Fruit fly (Drosophila melanogaster) whole organism, embryonic: Measurements from ENCODE around the gene CG15528.

ENCODE experiments used
- B-H1 ChIP-seq: fragments of 200-800 bp; sonication (Bioruptor generic); IDR thresholded peaks from 3 replicates; pipeline ENCODE4 v1.3.6; 2022; ENCODE audit warnings: missing biosample characterization, missing genetic modification characterization
- CG12071 ChIP-seq: fragments of 200-800 bp; sonication (Bioruptor generic); optimal IDR thresholded peaks from 3 replicates; lab custom pipeline; 2018; ENCODE audit warnings: missing biosample characterization, mild to moderate bottlenecking, missing genetic modification characterization
- CG1233 ChIP-seq: fragments of 200-800 bp; sonication (Bioruptor generic); optimal IDR thresholded peaks from 4 replicates; lab custom pipeline; 2018; ENCODE audit warnings: missing biosample characterization, mild to moderate bottlenecking, missing genetic modification characterization
- CG12659 ChIP-seq: fragments of 200-800 bp; sonication (Bioruptor generic); optimal IDR thresholded peaks from 3 replicates; lab custom pipeline; 2017; ENCODE audit warnings: mild to moderate bottlenecking, missing biosample characterization, missing genetic modification reagents, missing genetic modification characterization
- CG12942 ChIP-seq: fragments of 200-800 bp; sonication (Bioruptor generic); optimal IDR thresholded peaks from 3 replicates; lab custom pipeline; 2016; ENCODE audit warnings: missing biosample characterization, missing genetic modification characterization
- CG13123 ChIP-seq: fragments of 200-800 bp; sonication (Bioruptor generic); optimal IDR thresholded peaks from 2 replicates; lab custom pipeline; 2016; ENCODE audit warnings: missing biosample characterization, missing genetic modification characterization
- CG14860 ChIP-seq: fragments of 200-800 bp; sonication (Bioruptor generic); IDR thresholded peaks from 3 replicates; pipeline ENCODE4 v1.3.6; 2022; ENCODE audit warnings: missing biosample characterization, missing genetic modification characterization; ENCODE audit not compliant: partially characterized antibody
- CG1603 ChIP-seq: fragments of 200-800 bp; sonication (Bioruptor generic); optimal IDR thresholded peaks from 2 replicates; lab custom pipeline; 2019; ENCODE audit warnings: missing biosample characterization, mild to moderate bottlenecking, missing genetic modification characterization, moderate library complexity
- CG17802 ChIP-seq: fragments of 200-800 bp; sonication (Bioruptor generic); optimal IDR thresholded peaks from 2 replicates; lab custom pipeline; 2018; ENCODE audit warnings: missing biosample characterization, mild to moderate bottlenecking, missing genetic modification characterization, moderate library complexity
- CG1792 ChIP-seq: fragments of 200-800 bp; sonication (Bioruptor generic); optimal IDR thresholded peaks from 2 replicates; lab custom pipeline; 2016; ENCODE audit warnings: missing biosample characterization, missing genetic modification characterization
- CG18011 ChIP-seq: fragments of 200-800 bp; sonication (Bioruptor generic); optimal IDR thresholded peaks from 2 replicates; lab custom pipeline; 2017; ENCODE audit warnings: missing biosample characterization, missing genetic modification characterization, mild to moderate bottlenecking, moderate library complexity, missing genotype
- CG2712 ChIP-seq: fragments of 200-800 bp; optimal IDR thresholded peaks from 3 replicates; lab custom pipeline; 2019; ENCODE audit warnings: missing biosample characterization, mild to moderate bottlenecking, missing genetic modification characterization, moderate library complexity
- CG31224 ChIP-seq: fragments of 200-800 bp; sonication (Bioruptor generic); IDR thresholded peaks from 2 replicates; pipeline ENCODE4 v1.3.6; 2022; ENCODE audit warnings: missing biosample characterization, missing genetic modification characterization
- CG31441 ChIP-seq: fragments of 200-800 bp; sonication (Bioruptor generic); IDR thresholded peaks from 2 replicates; pipeline ENCODE4 v1.3.6; 2022; ENCODE audit warnings: missing biosample characterization, missing genetic modification characterization
- CG3838 ChIP-seq: fragments of 200-800 bp; sonication (Bioruptor generic); optimal IDR thresholded peaks from 3 replicates; lab custom pipeline; 2016; ENCODE audit warnings: missing biosample characterization, missing genetic modification characterization
- CG43689 ChIP-seq: fragments of 200-800 bp; sonication (Bioruptor generic); IDR thresholded peaks from 2 replicates; pipeline ENCODE4 v1.3.6; 2022; ENCODE audit warnings: missing biosample characterization, missing genetic modification characterization
- CG5180 ChIP-seq: fragments of 200-800 bp; sonication (Bioruptor generic); optimal IDR thresholded peaks from 3 replicates; lab custom pipeline; 2017; ENCODE audit warnings: missing biosample characterization, missing genetic modification characterization, mild to moderate bottlenecking, moderate library complexity, missing genetic modification reagents
- CG5245 ChIP-seq: fragments of 200-800 bp; sonication (Bioruptor generic); optimal IDR thresholded peaks from 3 replicates; lab custom pipeline; 2016; ENCODE audit warnings: missing biosample characterization, missing genetic modification characterization
- CG5953 ChIP-seq: fragments of 200-800 bp; sonication (Bioruptor generic); IDR thresholded peaks from 2 replicates; pipeline ENCODE4 v1.3.6; 2022; ENCODE audit warnings: missing biosample characterization, missing genetic modification characterization
- CG7372 ChIP-seq: fragments of 200-800 bp; sonication (Bioruptor generic); IDR thresholded peaks from 2 replicates; pipeline ENCODE4 v1.3.6; 2022; ENCODE audit warnings: missing biosample characterization, missing genetic modification characterization
- Dad ChIP-seq: fragments of 200-800 bp; sonication (Bioruptor generic); optimal IDR thresholded peaks from 3 replicates; lab custom pipeline; 2016; ENCODE audit warnings: missing biosample characterization, missing genetic modification characterization
- Dbx ChIP-seq: fragments of 200-800 bp; sonication (Bioruptor generic); IDR thresholded peaks from 3 replicates; pipeline ENCODE4 v1.3.6; 2022; ENCODE audit warnings: missing biosample characterization, missing genetic modification characterization
- Dek ChIP-seq: fragments of 200-800 bp; sonication (Bioruptor generic); optimal IDR thresholded peaks from 3 replicates; lab custom pipeline; 2019; ENCODE audit warnings: missing biosample characterization, mild to moderate bottlenecking, missing genetic modification characterization, moderate library complexity
- Ets97D ChIP-seq: fragments of 200-800 bp; sonication (Bioruptor generic); optimal IDR thresholded peaks from 3 replicates; lab custom pipeline; 2016; ENCODE audit warnings: missing biosample characterization, missing genetic modification characterization
- HLH3B ChIP-seq: fragments of 200-800 bp; sonication (Bioruptor generic); IDR thresholded peaks from 2 replicates; pipeline ENCODE4 v1.3.6; 2022; ENCODE audit warnings: missing biosample characterization, missing genetic modification characterization
- HLH4C ChIP-seq: fragments of 200-800 bp; sonication (Bioruptor generic); IDR thresholded peaks from 3 replicates; pipeline ENCODE4 v1.3.6; 2022; ENCODE audit warnings: missing biosample characterization, missing genetic modification characterization; ENCODE audit not compliant: partially characterized antibody
- HLH54F ChIP-seq: fragments of 200-800 bp; sonication (Bioruptor generic); optimal IDR thresholded peaks from 3 replicates; lab custom pipeline; 2016; ENCODE audit warnings: missing biosample characterization, missing genetic modification characterization
- MBD-R2 ChIP-seq: fragments of 200-800 bp; sonication (Bioruptor generic); IDR thresholded peaks from 2 replicates; pipeline ENCODE4 v1.3.6; 2022; ENCODE audit warnings: missing biosample characterization, missing genetic modification characterization
- MTF-1 ChIP-seq: fragments of 200-800 bp; sonication (Bioruptor generic); optimal IDR thresholded peaks from 2 replicates; lab custom pipeline; 2018; ENCODE audit warnings: missing biosample characterization, mild to moderate bottlenecking, missing genetic modification characterization, borderline replicate concordance
- Mad ChIP-seq: fragments of 200-800 bp; sonication (Bioruptor generic); optimal IDR thresholded peaks from 2 replicates; lab custom pipeline; 2016; ENCODE audit warnings: missing biosample characterization, missing genetic modification characterization
- Neu2 ChIP-seq: fragments of 200-800 bp; sonication (Bioruptor generic); optimal IDR thresholded peaks from 3 replicates; lab custom pipeline; 2016; ENCODE audit warnings: missing biosample characterization, missing genetic modification characterization, borderline replicate concordance
- NfI ChIP-seq: fragments of 200-800 bp; sonication (Bioruptor generic); optimal IDR thresholded peaks from 3 replicates; lab custom pipeline; 2018; ENCODE audit warnings: missing biosample characterization, mild to moderate bottlenecking, missing genetic modification characterization, moderate library complexity
- Rx ChIP-seq: fragments of 200-800 bp; sonication (Bioruptor generic); IDR thresholded peaks from 2 replicates; pipeline ENCODE4 v1.3.6; 2022; ENCODE audit warnings: missing biosample characterization, missing genetic modification characterization
- Usf ChIP-seq: fragments of 200-800 bp; sonication (Bioruptor generic); optimal IDR thresholded peaks from 2 replicates; lab custom pipeline; 2017; ENCODE audit warnings: missing genotype, missing biosample characterization, missing genetic modification characterization
- bbx ChIP-seq: fragments of 200-800 bp; sonication (Bioruptor generic); IDR thresholded peaks from 2 replicates; pipeline ENCODE4 v1.3.6; 2022; ENCODE audit warnings: missing biosample characterization, missing genetic modification characterization; ENCODE audit not compliant: partially characterized antibody
- esg ChIP-seq: fragments of 200-800 bp; sonication (Bioruptor generic); conservative IDR thresholded peaks from 2 replicates; pipeline ENCODE4 v1.3.6; 2022; ENCODE audit warnings: missing biosample characterization, missing genetic modification characterization
- eyg ChIP-seq: fragments of 200-800 bp; sonication (Bioruptor generic); optimal IDR thresholded peaks from 3 replicates; lab custom pipeline; 2016; ENCODE audit warnings: missing biosample characterization, missing genetic modification characterization
- nmo ChIP-seq: fragments of 200-800 bp; sonication (Bioruptor generic); optimal IDR thresholded peaks from 2 replicates; lab custom pipeline; 2018; ENCODE audit warnings: missing biosample characterization, mild to moderate bottlenecking, missing genetic modification characterization, moderate library complexity
- otp ChIP-seq: fragments of 200-800 bp; sonication (Bioruptor generic); IDR thresholded peaks from 3 replicates; pipeline ENCODE4, ENCODE4 v1.3.6; 2022; ENCODE audit warnings: missing biosample characterization, missing genetic modification characterization
- pnt ChIP-seq: fragments of 200-800 bp; sonication (Bioruptor generic); optimal IDR thresholded peaks from 3 replicates; lab custom pipeline; 2016; ENCODE audit warnings: missing biosample characterization, missing genetic modification characterization
- rib ChIP-seq: fragments of 200-800 bp; sonication (Bioruptor generic); IDR thresholded peaks from 2 replicates; pipeline ENCODE4 v1.3.6; 2022; ENCODE audit warnings: missing biosample characterization, missing genetic modification characterization
- sob ChIP-seq: fragments of 200-800 bp; sonication (Bioruptor generic); IDR thresholded peaks from 2 replicates; pipeline ENCODE4 v1.3.6; 2022; ENCODE audit warnings: missing biosample characterization, missing genetic modification characterization
- stc ChIP-seq: fragments of 200-800 bp; sonication (Bioruptor generic); IDR thresholded peaks from 2 replicates; pipeline ENCODE4 v1.3.6; 2022; ENCODE audit warnings: missing biosample characterization, missing genetic modification characterization
- stwl ChIP-seq: fragments of 200-800 bp; sonication (Bioruptor generic); optimal IDR thresholded peaks from 3 replicates; lab custom pipeline; 2018; ENCODE audit warnings: missing biosample characterization, mild to moderate bottlenecking, missing genetic modification characterization, moderate library complexity
- tgo ChIP-seq: fragments of 200-800 bp; sonication (Bioruptor generic); IDR thresholded peaks from 3 replicates; pipeline ENCODE4 v1.3.6; 2022; ENCODE audit warnings: missing biosample characterization, missing genetic modification characterization
- vnd ChIP-seq: fragments of 200-800 bp; sonication (Bioruptor generic); IDR thresholded peaks from 3 replicates; pipeline ENCODE4 v1.3.6; 2022; ENCODE audit warnings: missing biosample characterization, missing genetic modification characterization; ENCODE audit not compliant: partially characterized antibody
- vvl ChIP-seq: fragments of 200-800 bp; sonication (Bioruptor generic); IDR thresholded peaks from 2 replicates; pipeline ENCODE4 v1.3.6; 2022; ENCODE audit warnings: missing biosample characterization, missing genetic modification characterization
- wek ChIP-seq: fragments of 200-800 bp; sonication (Bioruptor generic); optimal IDR thresholded peaks from 3 replicates; lab custom pipeline; 2018; ENCODE audit warnings: missing biosample characterization, mild to moderate bottlenecking, missing genetic modification characterization, moderate library complexity
- yki ChIP-seq: fragments of >200 bp; optimal IDR thresholded peaks from 3 replicates; lab custom pipeline; 2018
- zen ChIP-seq: fragments of 200-800 bp; sonication (Bioruptor generic); optimal IDR thresholded peaks from 3 replicates; lab custom pipeline; 2018; ENCODE audit warnings: missing biosample characterization, mild to moderate bottlenecking, missing genetic modification characterization, moderate library complexity
- zf30C ChIP-seq: fragments of 200-800 bp; sonication (Bioruptor generic); optimal IDR thresholded peaks from 3 replicates; lab custom pipeline; 2018; ENCODE audit warnings: missing biosample characterization, mild to moderate bottlenecking, missing genetic modification characterization

CG15528 gene

DNA sequence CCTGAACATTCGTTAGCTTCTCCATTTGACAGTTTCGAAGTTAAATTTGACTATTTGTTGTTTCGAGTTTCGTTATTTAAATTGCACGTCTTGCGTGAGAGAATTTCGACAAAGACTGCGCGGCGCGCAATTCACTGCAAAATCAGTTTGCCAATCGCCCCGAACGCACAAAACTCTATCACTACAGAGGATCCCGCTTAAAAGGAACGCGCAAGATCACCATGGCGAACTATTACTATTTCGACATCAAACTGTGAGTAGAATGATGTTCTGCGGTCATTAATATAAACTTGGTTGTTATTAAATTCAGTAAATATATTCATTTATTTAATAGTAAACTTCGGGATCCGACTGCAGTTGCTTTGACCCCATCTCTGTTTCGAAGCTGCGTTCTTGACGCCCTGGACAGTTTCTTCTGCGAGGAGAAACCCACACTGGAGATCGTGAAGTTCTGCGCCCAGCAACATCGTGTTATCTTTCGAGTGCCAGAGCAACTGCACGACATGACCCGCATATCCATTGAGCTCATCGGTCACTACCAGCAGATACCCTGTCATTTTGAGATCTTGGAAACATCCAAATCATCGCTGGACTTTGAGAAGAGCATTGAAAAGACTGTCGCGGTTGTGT is 4.1 kb upstream of the CG15528 start, which contains the start of the genes Rpp14b and spn-A (continued):
- TF ChIP-seq CG43689 (no peak), stc (GFP tag; lab: Robert Waterston, UW) (0 out of 2 replicates have a peak, but pooled peaks have one; percentile 24), stwl (tag; lab: Kevin White, UChicago) (no peak), zf30C (GFP tag; lab: Kevin White, UChicago) (no peak), otp (GFP tag; lab: Robert Waterston, UW) (peak; percentile 34; the same call in 1 of the 3 replicates), CG18011 (GFP tag; lab: Kevin White, UChicago) (no peak), bbx (GFP tag; lab: Robert Waterston, UW) (no peak), CG3838 (GFP tag; lab: Kevin White, UChicago) (no peak), Neu2 (GFP tag; lab: Kevin White, UChicago) (no peak), sob (GFP tag; lab: Robert Waterston, UW) (peak; percentile 26; the same call in 1 of the 2 replicates), CG5953 (0 out of 2 replicates have a peak, but pooled peaks have one; percentile 4), zen (tag; lab: Kevin White, UChicago) (no peak), Rx (GFP tag; lab: Robert Waterston, UW) (no peak), tgo (GFP tag; lab: Robert Waterston, UW) (peak; percentile 35; the same call in 1 of the 3 replicates), CG5180 (GFP tag; lab: Kevin White, UChicago) (no peak), vnd (GFP tag; lab: Robert Waterston, UW) (no peak), Ets97D (no peak), CG2712 (tag; lab: Kevin White, UChicago) (no peak), MTF-1 (GFP tag; lab: Kevin White, UChicago) (no peak), CG5245 (GFP tag; lab: Kevin White, UChicago) (no peak), CG12942 (GFP tag; lab: Kevin White, UChicago) (no peak), CG17802 (tag; lab: Kevin White, UChicago) (no peak), pnt (no peak), Dbx (GFP tag; lab: Robert Waterston, UW) (no peak), CG31441 (GFP tag; lab: Robert Waterston, UW) (no peak), CG1603 (tag; lab: Kevin White, UChicago) (peak; percentile 36), rib (GFP tag; lab: Robert Waterston, UW) (no peak), CG12071 (GFP tag; lab: Kevin White, UChicago) (no peak), Dek (peak; percentile 17), nmo (no peak), CG14860 (GFP tag; lab: Robert Waterston, UW) (no peak), B-H1 (GFP tag; lab: Robert Waterston, UW) (no peak), CG31224 (GFP tag; lab: Robert Waterston, UW) (no peak), CG1792 (GFP tag; lab: Kevin White, UChicago) (no peak), Mad (GFP tag; lab: Kevin White, UChicago) (peak; percentile 13), wek (no peak), esg (GFP tag; lab: Robert Waterston, UW) (no peak), HLH3B (no peak), eyg (GFP tag; lab: Kevin White, UChicago) (no peak), Dad (GFP tag; lab: Kevin White, UChicago) (no peak), vvl (GFP tag; lab: Robert Waterston, UW) (peak; percentile 48; the same call in 1 of the 2 replicates), CG12659 (GFP tag; lab: Kevin White, UChicago) (peak; percentile 28), MBD-R2 (GFP tag; lab: Robert Waterston, UW) (peak; percentile 84), yki (lab: Kevin White, UChicago) (peak; percentile 47), CG13123 (GFP tag; lab: Kevin White, UChicago) (no peak), NfI (peak; percentile 10), CG7372 (GFP tag; lab: Robert Waterston, UW) (no peak), HLH4C (no peak), Usf (GFP tag; lab: Kevin White, UChicago) (no peak), HLH54F (GFP tag; lab: Kevin White, UChicago) (no peak), CG1233 (GFP tag; lab: Kevin White, UChicago) (no peak)
